Fruit fly (Drosophila melanogaster): ENCODE data around the gene Hmx.

dm6 chr3R:17530400-17530799, 28.3 kb upstream of the Hmx start:
- TF ChIP-seq CG15011 (GFP tag; optimal IDR thresholded peaks at IDR 0.05): no peak
- no peak for TF ChIP-seq fu2 (GFP tag; optimal IDR thresholded peaks at IDR 0.05)
- TF ChIP-seq Mes4 (GFP tag; optimal IDR thresholded peaks at IDR 0.05): no peak
- no peak for TF ChIP-seq ranshi (GFP tag; IDR thresholded peaks at IDR 0.05)
- no peak for TF ChIP-seq prd (optimal IDR thresholded peaks at IDR 0.05)
- no peak for TF ChIP-seq prd (GFP tag; IDR thresholded peaks at IDR 0.05)
- no peak for TF ChIP-seq CG13624 (GFP tag; optimal IDR thresholded peaks at IDR 0.05)
- no peak for TF ChIP-seq CrebB (tag; optimal IDR thresholded peaks at IDR 0.05)
- no peak for TF ChIP-seq bigmax (GFP tag; optimal IDR thresholded peaks at IDR 0.05)
- no peak for TF ChIP-seq CG17568 (GFP tag; optimal IDR thresholded peaks at IDR 0.05)
- TF ChIP-seq CG8924 (tag; optimal IDR thresholded peaks at IDR 0.05): peak; percentile 16
- no peak for TF ChIP-seq HHEX (GFP tag; optimal IDR thresholded peaks at IDR 0.05)
- TF ChIP-seq Sox102F (GFP tag; optimal IDR thresholded peaks at IDR 0.05): peak; percentile 25
- TF ChIP-seq hth (optimal IDR thresholded peaks at IDR 0.05): no peak
